Worm (Caenorhabditis elegans) whole organism, early embryonic: ENCODE measurements around the gene C28D4.18.

Experiments
- aly-1 ChIP-seq: sonication (generic microtip); optimal IDR thresholded peaks from 2 replicates; lab custom pipeline; 2016; ENCODE audit warnings: missing genetic modification characterization, missing compliant biosample characterization
- ama-1 ChIP-seq: fragments of 150-350 bp; optimal IDR thresholded peaks from 2 replicates; lab custom pipeline; 2014
- hmbx-1 ChIP-seq: sonication (generic microtip); optimal IDR thresholded peaks from 2 replicates; lab custom pipeline; 2016; ENCODE audit warnings: mild to moderate bottlenecking, missing genetic modification characterization, missing compliant biosample characterization
- scrt-1 ChIP-seq: fragments of 200-800 bp; sonication (Bioruptor generic); IDR thresholded peaks from 2 replicates; pipeline ENCODE4 v1.3.6; 2022; ENCODE audit warnings: missing genetic modification characterization, missing compliant biosample characterization
- tbx-11 ChIP-seq: fragments of 200-800 bp; sonication (Bioruptor generic); IDR thresholded peaks from 2 replicates; pipeline ENCODE4 v1.3.6; 2022; ENCODE audit warnings: missing genetic modification characterization, missing compliant biosample characterization
- tra-4 ChIP-seq: sonication (generic microtip); optimal IDR thresholded peaks from 2 replicates; lab custom pipeline; 2017; ENCODE audit warnings: missing genetic modification characterization, missing compliant biosample characterization

ce11 chrIV:9727217-9727616, 2.1 kb downstream of the C28D4.18 start:
- TF ChIP-seq tbx-11 (GFP tag; lab: Robert Waterston, UW) = no peak
- TF ChIP-seq aly-1 (tag; lab: Kevin White, UChicago) = no peak
- TF ChIP-seq scrt-1 = no peak
- TF ChIP-seq hmbx-1 (tag; lab: Kevin White, UChicago) = no peak
- no peak for TF ChIP-seq ama-1 (lab: Kevin White, UChicago)
- TF ChIP-seq tra-4 (tag; lab: Kevin White, UChicago) = no peak
